Worm (Caenorhabditis elegans): ENCODE measurements around the gene CD4.11.

The CD4.11 gene

DNA sequence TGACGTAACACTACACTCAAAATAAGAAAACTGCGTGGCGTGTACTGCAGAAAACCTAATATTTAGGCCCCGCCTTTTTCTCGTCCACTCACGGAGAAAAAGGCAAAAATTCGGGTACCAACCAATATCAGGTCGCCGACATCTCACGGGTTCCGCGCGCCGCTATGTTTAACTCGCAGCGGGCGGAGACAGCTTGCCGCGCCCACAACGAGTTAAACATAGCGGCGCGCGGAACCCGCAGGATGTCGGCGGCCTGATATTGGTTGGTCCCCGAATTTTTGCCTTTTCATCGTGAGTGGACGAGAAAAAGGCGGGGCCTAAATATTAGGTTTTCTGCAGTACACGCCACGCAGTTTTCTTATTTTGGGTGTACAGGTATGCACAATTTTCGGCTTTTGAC, 17.5 kb downstream of the CD4.11 start:
- peak; percentile 77 for TF ChIP-seq snpc-4 (GFP tag; optimal IDR thresholded peaks at IDR 0.05)
- peak in 3 of 4 experiments; percentile 79 to 98 (median 96) for TF ChIP-seq snpc-4 (tag; optimal IDR thresholded peaks at IDR 0.05)
- TF ChIP-seq mcd-1 (GFP tag; IDR thresholded peaks at IDR 0.05), result peak; percentile 39
- peak; percentile 72 for TF ChIP-seq hmg-1.2 (GFP tag; IDR thresholded peaks at IDR 0.05)
- TF ChIP-seq pbrm-1 (GFP tag; IDR thresholded peaks at IDR 0.05), result 0 out of 2 replicates have a peak, but pooled peaks have one; percentile 16
- TF ChIP-seq xnd-1 (tag; optimal IDR thresholded peaks at IDR 0.05), result peak; percentile 7
- TF ChIP-seq attf-6 (GFP tag; IDR thresholded peaks at IDR 0.05), result peak; percentile 12; the same call in 1 of the 2 replicates
- peak; percentile 79 for TF ChIP-seq snpc-1.1 (tag; optimal IDR thresholded peaks at IDR 0.05; ENCODE audit: insufficient read depth)
- TF ChIP-seq snpc-3.4 (tag; optimal IDR thresholded peaks at IDR 0.05), result peak; percentile 32

DNA sequence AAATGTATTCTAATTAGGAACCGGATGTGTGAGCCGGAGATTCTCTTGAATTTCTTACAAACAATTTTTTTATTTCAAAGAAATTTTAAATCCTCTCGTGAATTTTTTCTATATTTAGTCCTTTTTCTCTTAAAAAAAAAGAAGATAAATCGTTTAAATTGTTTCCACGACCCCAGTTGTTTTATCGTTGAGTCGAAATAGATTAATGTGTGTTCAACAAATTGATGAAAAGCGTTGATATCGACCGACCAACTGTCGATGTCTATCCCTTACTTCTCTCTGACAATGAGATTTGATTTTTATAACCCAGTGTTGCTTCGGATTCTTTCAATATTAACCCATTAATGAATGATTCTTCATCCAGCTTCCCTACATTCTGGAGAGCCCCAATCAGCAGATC, 21.3 kb downstream of the CD4.11 start, which contains the start of gene CD4.1:
Gene CD4.1 (plus strand): TSS at position 301 of the 400 bp plus-strand sequence.
- TF ChIP-seq nfya-2 (GFP tag; IDR thresholded peaks at IDR 0.05) (no peak), C06A6.2 (GFP tag; conservative IDR thresholded peaks at IDR 0.05) (no peak), snpc-1.1 (tag; optimal IDR thresholded peaks at IDR 0.05; ENCODE audit: insufficient read depth) (no peak), Y79H2A.3 (GFP tag; conservative IDR thresholded peaks at IDR 0.05) (no peak), nhr-120 (GFP tag; IDR thresholded peaks at IDR 0.05) (no peak), ama-1 (optimal IDR thresholded peaks at IDR 0.05) (no peak), ama-1 (GFP tag; optimal IDR thresholded peaks at IDR 0.05) (no peak), ztf-22 (GFP tag; optimal IDR thresholded peaks at IDR 0.05) (no peak), tlf-1 (GFP tag; optimal IDR thresholded peaks at IDR 0.05) (no peak), ztf-25 (GFP tag; IDR thresholded peaks at IDR 0.05) (no peak)

ce11 chrV:5610186-5610585, 25.3 kb downstream of the CD4.11 start:
- TF ChIP-seq gei-17 (GFP tag; optimal IDR thresholded peaks at IDR 0.05), result no peak
- no peak for TF ChIP-seq snpc-4 (GFP tag; optimal IDR thresholded peaks at IDR 0.05)
- TF ChIP-seq snpc-4 (tag; optimal IDR thresholded peaks at IDR 0.05), result no peak
- no peak for TF ChIP-seq ekl-4 (GFP tag; IDR thresholded peaks at IDR 0.05)
- TF ChIP-seq dpl-1 (GFP tag; optimal IDR thresholded peaks at IDR 0.05), result no peak
- no peak for TF ChIP-seq ceh-27 (GFP tag; optimal IDR thresholded peaks at IDR 0.05)
- no peak for TF ChIP-seq F57A8.1 (GFP tag; optimal IDR thresholded peaks at IDR 0.05)
- no peak for TF ChIP-seq F10E7.11 (tag; optimal IDR thresholded peaks at IDR 0.05)
- TF ChIP-seq sptf-2 (GFP tag; optimal IDR thresholded peaks at IDR 0.05), result no peak
- TF ChIP-seq ZK185.1 (tag; optimal IDR thresholded peaks at IDR 0.05; ENCODE audit: poor library complexity, severe bottlenecking), result no peak
- TF ChIP-seq cebp-1 (GFP tag; IDR thresholded peaks at IDR 0.05), result no peak
- no peak for TF ChIP-seq cebp-1 (tag; optimal IDR thresholded peaks at IDR 0.05)

DNA sequence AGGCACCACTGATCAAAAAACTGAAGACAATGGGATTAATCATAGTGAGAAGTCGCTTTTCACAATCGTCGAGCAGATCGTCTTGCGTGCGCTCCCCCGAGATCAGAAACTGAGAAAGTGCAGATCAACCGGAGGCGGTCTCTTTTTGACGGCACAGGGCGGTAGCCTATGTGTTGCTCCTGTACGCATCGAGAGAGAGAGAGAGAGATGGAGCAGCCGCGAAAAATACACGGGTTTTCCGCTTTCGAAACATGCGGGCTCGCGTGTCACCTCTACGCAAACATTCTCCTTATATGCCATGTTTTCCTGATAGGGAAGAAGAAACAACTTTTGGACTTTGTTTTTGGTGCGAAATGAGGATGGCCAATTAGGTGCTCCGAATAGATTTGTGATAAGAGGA, 28.2 kb downstream of the CD4.11 start, which contains the start of gene lrpc-1:
Gene lrpc-1 (minus strand): TSS at position 101 of the 400 bp plus-strand sequence.
- TF ChIP-seq ZK185.1 (tag; optimal IDR thresholded peaks at IDR 0.05; ENCODE audit: poor library complexity, severe bottlenecking) (no peak), mel-28 (tag; optimal IDR thresholded peaks at IDR 0.05; ENCODE audit: borderline replicate concordance) (no peak), ceh-100 (GFP tag; IDR thresholded peaks at IDR 0.05) (no peak), lin-35 (GFP tag; optimal IDR thresholded peaks at IDR 0.05) (no peak), ztf-26 (tag; optimal IDR thresholded peaks at IDR 0.05) (no peak), hmg-1.2 (GFP tag; IDR thresholded peaks at IDR 0.05) (no peak), snpc-3.4 (tag; optimal IDR thresholded peaks at IDR 0.05) (no peak), sdz-38 (tag; optimal IDR thresholded peaks at IDR 0.05) (no peak), sea-2 (GFP tag; IDR thresholded peaks at IDR 0.05) (no peak), Y67H2A.10 (GFP tag; conservative IDR thresholded peaks at IDR 0.05) (no peak), let-607 (tag; optimal IDR thresholded peaks at IDR 0.05) (no peak), snpc-1.1 (tag; optimal IDR thresholded peaks at IDR 0.05; ENCODE audit: insufficient read depth) (no peak), die-1 (tag; optimal IDR thresholded peaks at IDR 0.05) (no peak), madf-3 (GFP tag; IDR thresholded peaks at IDR 0.05) (no peak), fkh-3 (tag; optimal IDR thresholded peaks at IDR 0.05) (no peak), atf-7 (tag; optimal IDR thresholded peaks at IDR 0.05) (no peak), F22D6.2 (tag; optimal IDR thresholded peaks at IDR 0.05) (no peak), ceh-40 (GFP tag; IDR thresholded peaks at IDR 0.05) (no peak), lsl-1 (GFP tag; optimal IDR thresholded peaks at IDR 0.05) (no peak)
